Fruit fly (Drosophila melanogaster) whole organism, embryonic: ENCODE results near the gene CG1965.

Experiments
- CG10654 ChIP-seq: fragments of 200-800 bp; sonication (Bioruptor generic); optimal IDR thresholded peaks from 2 replicates; lab custom pipeline; 2016; ENCODE audit warnings: missing biosample characterization, missing genetic modification characterization
- CG14667 ChIP-seq: fragments of 200-800 bp; sonication (Bioruptor generic); IDR thresholded peaks from 2 replicates; pipeline ENCODE4 v1.3.6; 2022; ENCODE audit warnings: missing biosample characterization, missing genetic modification characterization
- CG15011 ChIP-seq: fragments of 200-800 bp; sonication (Bioruptor generic); optimal IDR thresholded peaks from 3 replicates; lab custom pipeline; 2018; ENCODE audit warnings: missing biosample characterization, mild to moderate bottlenecking, missing genetic modification characterization
- Dll ChIP-seq: fragments of 200-800 bp; sonication (Bioruptor generic); IDR thresholded peaks from 4 replicates; pipeline ENCODE4 v1.3.6; 2022; ENCODE audit warnings: missing biosample characterization, missing genetic modification characterization; ENCODE audit not compliant: partially characterized antibody
- Hr51 ChIP-seq, 2 experiments: fragments of 200-800 bp; sonication (Bioruptor generic); optimal IDR thresholded peaks; 2 replicates in 1 of 2; 3 replicates in 1 of 2; lab custom pipeline; 2016 to 2018; ENCODE audit warnings: missing biosample characterization in 2 of 2, missing genetic modification characterization in 2 of 2, mild to moderate bottlenecking in 1 of 2, moderate library complexity in 1 of 2
- MTF-1 ChIP-seq: fragments of 200-800 bp; sonication (Bioruptor generic); optimal IDR thresholded peaks from 2 replicates; lab custom pipeline; 2018; ENCODE audit warnings: missing biosample characterization, mild to moderate bottlenecking, missing genetic modification characterization, borderline replicate concordance
- NC2β ChIP-seq: fragments of 200-800 bp; sonication (Bioruptor generic); optimal IDR thresholded peaks from 2 replicates; lab custom pipeline; 2016; ENCODE audit warnings: missing biosample characterization, missing genetic modification characterization
- Ssrp ChIP-seq: fragments of 200-800 bp; sonication (Bioruptor generic); optimal IDR thresholded peaks from 2 replicates; lab custom pipeline; 2018; ENCODE audit warnings: missing biosample characterization, mild to moderate bottlenecking, missing genetic modification characterization, moderate library complexity
- ara ChIP-seq: fragments of 200-800 bp; sonication (Bioruptor generic); IDR thresholded peaks from 2 replicates; pipeline ENCODE4 v1.3.6; 2022; ENCODE audit warnings: missing biosample characterization, missing genetic modification characterization
- insv ChIP-seq, 2 experiments: fragments of 200-800 bp; sonication (Bioruptor generic); optimal IDR thresholded peaks; 3 replicates each; lab custom pipeline; 2016 to 2018; ENCODE audit warnings: missing biosample characterization in 2 of 2, missing genetic modification characterization in 2 of 2
- nerfin-2 ChIP-seq: fragments of 200-800 bp; sonication (Bioruptor generic); IDR thresholded peaks from 2 replicates; pipeline ENCODE4 v1.3.6; 2022; ENCODE audit warnings: missing biosample characterization, missing genetic modification characterization; ENCODE audit not compliant: partially characterized antibody

- TF ChIP-seq insv (GFP tag; optimal IDR thresholded peaks at IDR 0.05; lab: Kevin White, UChicago) (no peak), Hr51 (GFP tag; optimal IDR thresholded peaks at IDR 0.05; lab: Kevin White, UChicago) (no peak), MTF-1 (GFP tag; lab: Kevin White, UChicago) (no peak), CG15011 (GFP tag; lab: Kevin White, UChicago) (no peak), nerfin-2 (GFP tag; lab: Robert Waterston, UW) (no peak), Ssrp (tag; lab: Kevin White, UChicago) (no peak), ara (GFP tag; lab: Robert Waterston, UW) (no peak), CG10654 (GFP tag; lab: Kevin White, UChicago) (no peak), Dll (GFP tag; lab: Robert Waterston, UW) (no peak), CG14667 (GFP tag; lab: Robert Waterston, UW) (no peak), NC2β (GFP tag; lab: Kevin White, UChicago) (no peak)
Measured at dm6 chr3R:7111206-7111858, 44.1 kb downstream of the CG1965 start.
